Worm (Caenorhabditis elegans) whole organism, young adult: ENCODE results near the gene sucl-2.
A peak's percentile ranks its signal among the peaks of the same experiment; 100 is the strongest.

ENCODE experiments used
- B0035.1 ChIP-seq: sonication (generic microtip); optimal IDR thresholded peaks from 2 replicates; lab custom pipeline; 2016; ENCODE audit warnings: missing genetic modification characterization, mild to moderate bottlenecking, missing compliant biosample characterization, missing genotype, missing genetic modification reagents
- B0336.3 ChIP-seq: fragments of 200-800 bp; sonication (Bioruptor generic); IDR thresholded peaks from 2 replicates; pipeline ENCODE4 v1.3.6; 2022; ENCODE audit warnings: missing genetic modification characterization, missing compliant biosample characterization
- F10E7.11 ChIP-seq: sonication (generic microtip); optimal IDR thresholded peaks from 2 replicates; lab custom pipeline; 2017; ENCODE audit warnings: mild to moderate bottlenecking, missing genetic modification characterization, moderate library complexity, missing compliant biosample characterization
- F23B12.7 ChIP-seq: sonication (generic microtip); optimal IDR thresholded peaks from 2 replicates; lab custom pipeline; 2017; ENCODE audit warnings: missing genetic modification characterization, mild to moderate bottlenecking, missing compliant biosample characterization, antibody characterized with exemption, moderate library complexity; ENCODE audit not compliant: insufficient read depth
- F33H1.4 ChIP-seq: fragments of 200-800 bp; sonication (Bioruptor generic); IDR thresholded peaks from 2 replicates; pipeline ENCODE4 v1.3.6; 2022; ENCODE audit warnings: missing genetic modification reagents, missing genetic modification characterization, missing compliant biosample characterization
- F37B4.10 ChIP-seq: fragments of 200-800 bp; sonication (Bioruptor generic); IDR thresholded peaks from 2 replicates; pipeline ENCODE4 v1.3.6; 2022; ENCODE audit warnings: missing genetic modification characterization, missing compliant biosample characterization
- F49E8.2 ChIP-seq: sonication (generic microtip); optimal IDR thresholded peaks from 3 replicates; lab custom pipeline; 2017; ENCODE audit warnings: missing genetic modification characterization, mild to moderate bottlenecking, missing compliant biosample characterization, antibody characterized with exemption, moderate library complexity; ENCODE audit not compliant: insufficient read depth
- F55B11.4 ChIP-seq: sonication (generic microtip); optimal IDR thresholded peaks from 2 replicates; lab custom pipeline; 2016; ENCODE audit warnings: missing compliant biosample characterization, missing genetic modification characterization, borderline replicate concordance; ENCODE audit not compliant: insufficient read depth
- K11D2.4 ChIP-seq: fragments of 200-800 bp; sonication (Bioruptor generic); IDR thresholded peaks from 2 replicates; pipeline ENCODE4 v1.3.6; 2022; ENCODE audit warnings: missing genetic modification reagents, missing genetic modification characterization, missing compliant biosample characterization
- T26A5.8 ChIP-seq: sonication (generic microtip); optimal IDR thresholded peaks from 2 replicates; lab custom pipeline; 2016; ENCODE audit warnings: missing genetic modification characterization, missing compliant biosample characterization
- Y53F4B.3 ChIP-seq: fragments of 200-800 bp; sonication (Bioruptor generic); IDR thresholded peaks from 2 replicates; pipeline ENCODE4 v1.3.6; 2022; ENCODE audit warnings: missing genetic modification reagents, missing genetic modification characterization, missing compliant biosample characterization
- Y56A3A.18 ChIP-seq: fragments of 200-800 bp; sonication (Bioruptor generic); IDR thresholded peaks from 2 replicates; pipeline ENCODE4 v1.3.6; 2022; ENCODE audit warnings: missing genetic modification reagents, missing genetic modification characterization, missing compliant biosample characterization
- Y95B8A.8 ChIP-seq: fragments of 200-800 bp; sonication (Bioruptor generic); IDR thresholded peaks from 2 replicates; pipeline ENCODE4 v1.3.6; 2022; ENCODE audit warnings: missing genetic modification reagents, missing genetic modification characterization, missing compliant biosample characterization
- ZK185.1 ChIP-seq: sonication (generic microtip); optimal IDR thresholded peaks from 2 replicates; lab custom pipeline; 2016; ENCODE audit warnings: mild to moderate bottlenecking, missing genetic modification characterization, missing compliant biosample characterization; ENCODE audit not compliant: poor library complexity, severe bottlenecking
- ama-1 ChIP-seq, 3 experiments: fragments of 150-350 bp in 1 of 3; sonication (generic microtip) in 2 of 3; optimal IDR thresholded peaks; 2 replicates each; lab custom pipeline; 2014 to 2018; ENCODE audit warnings: missing biosample characterization in 2 of 3, missing genetic modification characterization in 2 of 3, missing genetic modification reagents in 2 of 3
- aptf-3 ChIP-seq: fragments of 200-800 bp; sonication (Bioruptor generic); IDR thresholded peaks from 2 replicates; pipeline ENCODE4 v1.3.6; 2022; ENCODE audit warnings: missing genetic modification characterization, missing compliant biosample characterization
- attf-3 ChIP-seq: fragments of 200-800 bp; sonication (Bioruptor generic); conservative IDR thresholded peaks from 2 replicates; pipeline ENCODE4 v1.3.6; 2022; ENCODE audit warnings: missing genetic modification reagents, missing genetic modification characterization, missing compliant biosample characterization
- bed-1 ChIP-seq: fragments of 200-800 bp; sonication (Bioruptor generic); IDR thresholded peaks from 2 replicates; pipeline ENCODE4 v1.3.6; 2022; ENCODE audit warnings: missing genetic modification reagents, missing genetic modification characterization, missing compliant biosample characterization
- bed-2 ChIP-seq: fragments of 200-800 bp; sonication (Bioruptor generic); IDR thresholded peaks from 2 replicates; pipeline ENCODE4 v1.3.6; 2022; ENCODE audit warnings: missing genetic modification reagents, missing genetic modification characterization, missing compliant biosample characterization
- ceh-100 ChIP-seq: fragments of 200-800 bp; sonication (Bioruptor generic); IDR thresholded peaks from 2 replicates; pipeline ENCODE4 v1.3.6; 2022; ENCODE audit warnings: missing genetic modification reagents, missing genetic modification characterization, missing compliant biosample characterization
- ceh-91 ChIP-seq: fragments of 200-800 bp; sonication (Bioruptor generic); IDR thresholded peaks from 2 replicates; pipeline ENCODE4 v1.3.6; 2022; ENCODE audit warnings: missing genetic modification reagents, missing genetic modification characterization, missing compliant biosample characterization
- dpff-1 ChIP-seq: sonication (generic microtip); optimal IDR thresholded peaks from 2 replicates; lab custom pipeline; 2017; ENCODE audit warnings: mild to moderate bottlenecking, missing genetic modification characterization, missing compliant biosample characterization
- egl-18 ChIP-seq: fragments of 200-800 bp; sonication (Bioruptor generic); IDR thresholded peaks from 2 replicates; pipeline ENCODE4 v1.3.6; 2022; ENCODE audit warnings: missing genetic modification reagents, missing genetic modification characterization, missing compliant biosample characterization
- egrh-3 ChIP-seq: fragments of 200-800 bp; sonication (Bioruptor generic); IDR thresholded peaks from 2 replicates; pipeline ENCODE4 v1.3.6; 2022; ENCODE audit warnings: missing genetic modification reagents, missing genetic modification characterization, missing compliant biosample characterization
- ets-4 ChIP-seq: fragments of 200-800 bp; sonication (Bioruptor generic); optimal IDR thresholded peaks from 2 replicates; lab custom pipeline; 2018; ENCODE audit warnings: mild to moderate bottlenecking, missing genetic modification characterization, missing compliant biosample characterization
- gei-17 ChIP-seq: fragments of 200-800 bp; sonication (Bioruptor generic); optimal IDR thresholded peaks from 2 replicates; lab custom pipeline; 2018; ENCODE audit warnings: mild to moderate bottlenecking, missing genetic modification characterization, missing compliant biosample characterization
- hrde-1 ChIP-seq: sonication (generic microtip); optimal IDR thresholded peaks from 2 replicates; lab custom pipeline; 2016; ENCODE audit warnings: missing genetic modification characterization, mild to moderate bottlenecking, missing compliant biosample characterization, moderate library complexity, missing genotype, missing genetic modification reagents, borderline replicate concordance
- hsf-1 ChIP-seq: fragments of 200-800 bp; sonication (Bioruptor generic); IDR thresholded peaks from 2 replicates; pipeline ENCODE4 v1.3.6; 2022; ENCODE audit warnings: missing genetic modification reagents, missing genetic modification characterization, missing compliant biosample characterization
- lag-1 ChIP-seq: fragments of 200-800 bp; sonication (Bioruptor generic); IDR thresholded peaks from 2 replicates; pipeline ENCODE4 v1.3.6; 2022; ENCODE audit warnings: missing genetic modification reagents, missing genetic modification characterization, missing compliant biosample characterization
- lin-40 ChIP-seq: sonication (generic microtip); optimal IDR thresholded peaks from 2 replicates; lab custom pipeline; 2016; ENCODE audit warnings: missing genetic modification characterization, mild to moderate bottlenecking, missing compliant biosample characterization, missing genotype, missing genetic modification reagents
- madf-10 ChIP-seq: sonication (generic microtip); optimal IDR thresholded peaks from 2 replicates; lab custom pipeline; 2016; ENCODE audit warnings: mild to moderate bottlenecking, missing genetic modification characterization, missing compliant biosample characterization
- mes-4 ChIP-seq: sonication (generic microtip); optimal IDR thresholded peaks from 2 replicates; lab custom pipeline; 2016; ENCODE audit warnings: missing genotype, missing genetic modification characterization, missing compliant biosample characterization
- nfya-1 ChIP-seq: sonication (generic microtip); optimal IDR thresholded peaks from 2 replicates; lab custom pipeline; 2017; ENCODE audit warnings: antibody characterized with exemption, missing compliant biosample characterization, missing genetic modification characterization, borderline replicate concordance; ENCODE audit not compliant: insufficient read depth
- nfyb-1 ChIP-seq: fragments of 200-800 bp; sonication (Bioruptor generic); IDR thresholded peaks from 2 replicates; pipeline ENCODE4 v1.3.6; 2022; ENCODE audit warnings: missing genetic modification reagents, missing genetic modification characterization, missing compliant biosample characterization
- nhr-120 ChIP-seq: fragments of 200-800 bp; sonication (Bioruptor generic); IDR thresholded peaks from 2 replicates; pipeline ENCODE4 v1.3.6; 2022; ENCODE audit warnings: missing genetic modification characterization, missing compliant biosample characterization
- nhr-179 ChIP-seq: sonication (generic microtip); optimal IDR thresholded peaks from 2 replicates; lab custom pipeline; 2016; ENCODE audit warnings: mild to moderate bottlenecking, missing genetic modification characterization, missing compliant biosample characterization
- nhr-90 ChIP-seq: sonication (generic microtip); optimal IDR thresholded peaks from 2 replicates; lab custom pipeline; 2016; ENCODE audit warnings: missing genotype, mild to moderate bottlenecking, missing genetic modification characterization, missing compliant biosample characterization
- pbrm-1 ChIP-seq: fragments of 200-800 bp; sonication (Bioruptor generic); IDR thresholded peaks from 2 replicates; pipeline ENCODE4 v1.3.6; 2022; ENCODE audit warnings: missing genetic modification reagents, missing genetic modification characterization, missing compliant biosample characterization
- pha-4 ChIP-seq: fragments of 150-350 bp; sonication (generic microtip); optimal IDR thresholded peaks from 2 replicates; lab custom pipeline; 2014; ENCODE audit warnings: missing biosample characterization, missing genetic modification reagents, missing genetic modification characterization
- rpc-1 ChIP-seq, 2 experiments: fragments of 150-350 bp in 1 of 2; sonication (generic microtip) in 1 of 2; optimal IDR thresholded peaks; 2 replicates each; lab custom pipeline; 2014 to 2018; ENCODE audit warnings: missing biosample characterization in 1 of 2, missing genetic modification characterization in 1 of 2, missing genetic modification reagents in 1 of 2, missing genotype in 1 of 2
- sdz-38 ChIP-seq: sonication (generic microtip); optimal IDR thresholded peaks from 2 replicates; lab custom pipeline; 2016; ENCODE audit warnings: missing genotype, missing genetic modification characterization, missing compliant biosample characterization
- sea-2 ChIP-seq: fragments of 200-800 bp; sonication (Bioruptor generic); IDR thresholded peaks from 2 replicates; pipeline ENCODE4 v1.3.6; 2022; ENCODE audit warnings: missing genetic modification characterization, missing compliant biosample characterization
- unc-130 ChIP-seq: sonication (generic microtip); optimal IDR thresholded peaks from 2 replicates; lab custom pipeline; 2016; ENCODE audit warnings: missing genetic modification reagents, missing genetic modification characterization, missing compliant biosample characterization
- xnd-1 ChIP-seq: sonication (generic microtip); optimal IDR thresholded peaks from 2 replicates; lab custom pipeline; 2016; ENCODE audit warnings: missing genotype, missing genetic modification reagents, missing genetic modification characterization, missing compliant biosample characterization
- ztf-22 ChIP-seq: fragments of 200-800 bp; sonication (Bioruptor generic); optimal IDR thresholded peaks from 2 replicates; lab custom pipeline; 2018; ENCODE audit warnings: mild to moderate bottlenecking, missing genetic modification characterization, moderate library complexity, missing compliant biosample characterization
- ztf-25 ChIP-seq: fragments of 200-800 bp; sonication (Bioruptor generic); IDR thresholded peaks from 2 replicates; pipeline ENCODE4 v1.3.6; 2022; ENCODE audit warnings: missing genetic modification reagents, missing genetic modification characterization, missing compliant biosample characterization
- ztf-3 ChIP-seq: fragments of 200-800 bp; sonication (Bioruptor generic); optimal IDR thresholded peaks from 2 replicates; lab custom pipeline; 2018; ENCODE audit warnings: mild to moderate bottlenecking, missing genetic modification characterization, missing compliant biosample characterization
- ztf-6 ChIP-seq: fragments of 200-800 bp; sonication (Bioruptor generic); IDR thresholded peaks from 2 replicates; pipeline ENCODE4 v1.3.6; 2022; ENCODE audit warnings: missing genetic modification reagents, missing genetic modification characterization, missing compliant biosample characterization

sucl-2 gene

ce11 chrIII:881460-881859 lies 19.8 kb downstream of the sucl-2 start:
- no peak for TF ChIP-seq lin-40 (tag; lab: Kevin White, UChicago)
- TF ChIP-seq nhr-90: no peak
- TF ChIP-seq lag-1 (GFP tag; lab: Robert Waterston, UW): no peak
- peak; percentile 86 for TF ChIP-seq F49E8.2 (tag; lab: Kevin White, UChicago)
- no peak for TF ChIP-seq sea-2 (GFP tag; lab: Robert Waterston, UW)
- no peak for TF ChIP-seq ztf-6
- peak; percentile 25 for TF ChIP-seq hrde-1 (tag; lab: Kevin White, UChicago)
- no peak for TF ChIP-seq F33H1.4 (GFP tag; lab: Robert Waterston, UW)
- TF ChIP-seq K11D2.4: no peak
- no peak for TF ChIP-seq F23B12.7 (tag; lab: Kevin White, UChicago)
- peak; percentile 69; the same call in 1 of the 2 replicates for TF ChIP-seq Y95B8A.8 (GFP tag; lab: Robert Waterston, UW)
- TF ChIP-seq gei-17 (GFP tag; lab: Kevin White, UChicago): no peak
- TF ChIP-seq xnd-1 (tag; lab: Kevin White, UChicago): no peak
- TF ChIP-seq bed-2: no peak
- TF ChIP-seq Y56A3A.18 (GFP tag; lab: Robert Waterston, UW): no peak; the same call in 1 of the 2 replicates
- TF ChIP-seq ets-4 (GFP tag; lab: Kevin White, UChicago): no peak
- TF ChIP-seq F55B11.4 (tag; lab: Kevin White, UChicago): no peak
- TF ChIP-seq dpff-1 (tag; lab: Kevin White, UChicago): no peak
- TF ChIP-seq sdz-38 (tag; lab: Kevin White, UChicago): no peak
- TF ChIP-seq ceh-91: no peak
- no peak for TF ChIP-seq hsf-1 (GFP tag; lab: Robert Waterston, UW)
- no peak for TF ChIP-seq attf-3 (GFP tag; lab: Robert Waterston, UW)
- no peak for TF ChIP-seq rpc-1 (optimal IDR thresholded peaks at IDR 0.05; lab: Kevin White, UChicago)
- no peak for TF ChIP-seq rpc-1 (tag; optimal IDR thresholded peaks at IDR 0.05; lab: Kevin White, UChicago)
- no peak for TF ChIP-seq aptf-3 (GFP tag; lab: Robert Waterston, UW)
- no peak for TF ChIP-seq F37B4.10 (GFP tag; lab: Robert Waterston, UW)
- no peak for TF ChIP-seq B0035.1 (tag; lab: Kevin White, UChicago)
- TF ChIP-seq ceh-100 (GFP tag; lab: Robert Waterston, UW): no peak
- TF ChIP-seq madf-10 (tag; lab: Kevin White, UChicago): no peak
- TF ChIP-seq B0336.3: peak; percentile 70
- TF ChIP-seq nfya-1: no peak
- no peak for TF ChIP-seq unc-130 (GFP tag; lab: Kevin White, UChicago)
- TF ChIP-seq F10E7.11 (tag; lab: Kevin White, UChicago): no peak
- TF ChIP-seq bed-1 (GFP tag; lab: Robert Waterston, UW): no peak
- no peak for TF ChIP-seq nhr-120 (GFP tag; lab: Robert Waterston, UW)
- TF ChIP-seq T26A5.8 (tag; lab: Kevin White, UChicago): no peak
- TF ChIP-seq pha-4 (tag; lab: Kevin White, UChicago): no peak
- TF ChIP-seq egl-18 (GFP tag; lab: Robert Waterston, UW): no peak
- no peak for TF ChIP-seq ama-1 (optimal IDR thresholded peaks at IDR 0.05; lab: Kevin White, UChicago)
- peak in 1 of 2 experiments; percentile 66 for TF ChIP-seq ama-1 (GFP tag; optimal IDR thresholded peaks at IDR 0.05; lab: Kevin White, UChicago)
- peak; percentile 29; the same call in 1 of the 2 replicates for TF ChIP-seq pbrm-1 (GFP tag; lab: Robert Waterston, UW)
- TF ChIP-seq ztf-3 (GFP tag; lab: Kevin White, UChicago): no peak
- TF ChIP-seq nfyb-1 (GFP tag; lab: Robert Waterston, UW): no peak
- no peak for TF ChIP-seq nhr-179 (tag; lab: Kevin White, UChicago)
- no peak for TF ChIP-seq mes-4
- peak; percentile 16 for TF ChIP-seq ZK185.1 (tag; lab: Kevin White, UChicago)
- no peak for TF ChIP-seq ztf-22 (GFP tag; lab: Kevin White, UChicago)
- TF ChIP-seq Y53F4B.3 (GFP tag; lab: Robert Waterston, UW): 0 out of 2 replicates have a peak, but pooled peaks have one; percentile 14
- no peak for TF ChIP-seq ztf-25 (GFP tag; lab: Robert Waterston, UW)
- TF ChIP-seq egrh-3 (GFP tag; lab: Robert Waterston, UW): no peak
